Fruit fly (Drosophila melanogaster): ENCODE data around the gene Klp3A.
A peak's percentile ranks its signal among the peaks of the same experiment; 100 is the strongest.
"Not testable (repeated sequence)": the region's sequence is repeated elsewhere in the genome, so short reads cannot be mapped to it uniquely, and the experiment has no call there.

Klp3A gene

DNA sequence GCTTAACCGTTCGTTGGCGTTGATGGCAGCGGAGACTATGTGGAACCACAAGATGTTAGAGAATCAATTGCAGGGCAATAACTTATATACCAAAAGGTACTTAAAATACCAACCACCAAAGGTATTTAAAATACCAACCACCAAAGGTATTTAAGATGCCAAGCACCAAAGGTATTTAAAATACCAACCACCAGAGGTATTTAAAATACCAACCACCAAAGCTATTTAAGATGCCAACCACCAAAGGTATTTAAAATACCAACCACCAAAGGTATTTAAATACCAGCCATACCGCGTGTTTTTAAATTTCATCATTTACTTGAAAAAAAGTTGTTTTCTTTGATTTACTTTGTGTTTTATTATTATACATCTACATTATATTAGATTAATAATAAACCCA lies 13.6 kb upstream of the Klp3A start:
- TF ChIP-seq Myc (optimal IDR thresholded peaks at IDR 0.05) (no peak), usp (GFP tag; optimal IDR thresholded peaks at IDR 0.05) (no peak), tai (GFP tag; optimal IDR thresholded peaks at IDR 0.05) (no peak), psq (GFP tag; optimal IDR thresholded peaks at IDR 0.05) (no peak), jim (GFP tag; optimal IDR thresholded peaks at IDR 0.05) (no peak), dsf (GFP tag; optimal IDR thresholded peaks at IDR 0.05; ENCODE audit: borderline replicate concordance) (no peak), Hr83 (GFP tag; optimal IDR thresholded peaks at IDR 0.05; ENCODE audit: poor library complexity, severe bottlenecking) (no peak)

DNA sequence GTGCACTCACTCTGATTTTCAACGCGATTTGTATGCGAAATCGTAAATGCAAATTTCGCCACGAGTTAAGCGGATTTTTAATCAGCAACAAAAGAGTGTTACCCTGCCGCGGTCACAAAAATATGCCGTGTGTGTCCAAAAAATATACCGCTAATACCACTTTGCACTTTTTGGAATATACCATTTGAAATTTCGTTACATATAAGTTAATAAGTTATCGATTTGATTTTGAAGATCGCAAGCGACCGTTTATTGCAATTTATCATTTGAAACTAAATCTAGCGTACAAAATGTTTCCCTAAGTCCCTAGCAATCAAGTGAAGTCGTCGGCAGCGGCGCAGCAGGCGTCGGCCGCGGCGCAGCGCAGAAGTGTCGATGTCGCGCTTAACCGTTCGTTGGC lies 6.4 kb upstream of the Klp3A start, which contains the start of gene eIF3g1:
Gene eIF3g1 (minus strand): TSS at position 101 of the 400 bp plus-strand sequence.
- TF ChIP-seq jim, Hr78, fru (GFP tag; optimal IDR thresholded peaks at IDR 0.05): not testable (repeated sequence)

- TF ChIP-seq CG32264 (GFP tag; optimal IDR thresholded peaks at IDR 0.05) (no peak), psq (GFP tag; optimal IDR thresholded peaks at IDR 0.05) (peak; percentile 68), OdsH (GFP tag; optimal IDR thresholded peaks at IDR 0.05) (peak; percentile 86), fru (GFP tag; optimal IDR thresholded peaks at IDR 0.05) (peak; percentile 82), Hr83 (GFP tag; optimal IDR thresholded peaks at IDR 0.05; ENCODE audit: poor library complexity, severe bottlenecking) (peak; percentile 81), rgr (GFP tag; optimal IDR thresholded peaks at IDR 0.05) (peak; percentile 88), Rel (GFP tag; optimal IDR thresholded peaks at IDR 0.05) (no peak), Rel (tag; optimal IDR thresholded peaks at IDR 0.05) (peak; percentile 37), dsf (GFP tag; optimal IDR thresholded peaks at IDR 0.05; ENCODE audit: borderline replicate concordance) (no peak), HLH106 (tag; optimal IDR thresholded peaks at IDR 0.05) (peak; percentile 73), CG9705 (GFP tag; optimal IDR thresholded peaks at IDR 0.05) (peak; percentile 36), Vsx2 (GFP tag; optimal IDR thresholded peaks at IDR 0.05; ENCODE audit: partially characterized antibody) (no peak), GATAd (GFP tag; optimal IDR thresholded peaks at IDR 0.05) (peak; percentile 61), Mio (GFP tag; optimal IDR thresholded peaks at IDR 0.05) (peak; percentile 9), ey (GFP tag; optimal IDR thresholded peaks at IDR 0.05) (peak; percentile 86), h (GFP tag; optimal IDR thresholded peaks at IDR 0.05) (peak; percentile 89), sv (GFP tag; optimal IDR thresholded peaks at IDR 0.05) (peak; percentile 76), foxo (GFP tag; optimal IDR thresholded peaks at IDR 0.05) (peak; percentile 65 to 91), br (GFP tag; optimal IDR thresholded peaks at IDR 0.05) (peak; percentile 85), tai (GFP tag; optimal IDR thresholded peaks at IDR 0.05) (no peak), woc (GFP tag; optimal IDR thresholded peaks at IDR 0.05) (peak; percentile 88), brk (GFP tag; optimal IDR thresholded peaks at IDR 0.05) (no peak), Sp1 (GFP tag; optimal IDR thresholded peaks at IDR 0.05) (peak; percentile 68)
Measured at dm6 chrX:2608470-2609157, 4.8 kb upstream of the Klp3A start, which contains the start of gene Smyd3. TSS of gene Smyd3 (minus strand) at chrX:2608876.

- TF ChIP-seq fru (GFP tag; optimal IDR thresholded peaks at IDR 0.05) (peak; percentile 97), Hr78 (GFP tag; optimal IDR thresholded peaks at IDR 0.05) (no peak), dmrt93B (GFP tag; optimal IDR thresholded peaks at IDR 0.05) (peak; percentile 94), pan (optimal IDR thresholded peaks at IDR 0.05) (no peak), OdsH (GFP tag; optimal IDR thresholded peaks at IDR 0.05) (peak; percentile 94), sv (GFP tag; optimal IDR thresholded peaks at IDR 0.05) (peak; percentile 76), ey (GFP tag; optimal IDR thresholded peaks at IDR 0.05) (peak; percentile 97), jim (GFP tag; optimal IDR thresholded peaks at IDR 0.05) (peak; percentile 2), usp (GFP tag; optimal IDR thresholded peaks at IDR 0.05) (no peak), Hr83 (GFP tag; optimal IDR thresholded peaks at IDR 0.05; ENCODE audit: poor library complexity, severe bottlenecking) (peak; percentile 76), GATAd (GFP tag; optimal IDR thresholded peaks at IDR 0.05) (peak; percentile 33), woc (GFP tag; optimal IDR thresholded peaks at IDR 0.05) (peak; percentile 81), sage (GFP tag; optimal IDR thresholded peaks at IDR 0.05) (peak; percentile 92), brk (GFP tag; optimal IDR thresholded peaks at IDR 0.05) (no peak), psq (GFP tag; optimal IDR thresholded peaks at IDR 0.05) (peak; percentile 90), Abd-B (GFP tag; optimal IDR thresholded peaks at IDR 0.05) (no peak), CrebA (GFP tag; optimal IDR thresholded peaks at IDR 0.05; ENCODE audit: borderline replicate concordance) (no peak), h (GFP tag; optimal IDR thresholded peaks at IDR 0.05) (peak; percentile 97), Vsx2 (GFP tag; optimal IDR thresholded peaks at IDR 0.05; ENCODE audit: partially characterized antibody) (no peak), Myc (optimal IDR thresholded peaks at IDR 0.05) (no peak), lola (GFP tag; optimal IDR thresholded peaks at IDR 0.05) (no peak), Sp1 (GFP tag; optimal IDR thresholded peaks at IDR 0.05) (peak; percentile 92), br (GFP tag; optimal IDR thresholded peaks at IDR 0.05) (peak; percentile 96), Dfd (GFP tag; optimal IDR thresholded peaks at IDR 0.05) (no peak), CG32264 (GFP tag; optimal IDR thresholded peaks at IDR 0.05) (peak; percentile 87), HLH106 (tag; optimal IDR thresholded peaks at IDR 0.05) (peak; percentile 93), dsf (GFP tag; optimal IDR thresholded peaks at IDR 0.05; ENCODE audit: borderline replicate concordance) (peak; percentile 80), dl (GFP tag; optimal IDR thresholded peaks at IDR 0.05; ENCODE audit: insufficient read depth in 1 of 2, partially characterized antibody in 2 of 2) (no peak), CG9705 (GFP tag; optimal IDR thresholded peaks at IDR 0.05) (peak; percentile 62), Rel (GFP tag; optimal IDR thresholded peaks at IDR 0.05) (peak; percentile 71), Rel (tag; optimal IDR thresholded peaks at IDR 0.05) (peak; percentile 68), Mio (GFP tag; optimal IDR thresholded peaks at IDR 0.05) (peak; percentile 82), foxo (GFP tag; optimal IDR thresholded peaks at IDR 0.05) (peak; percentile 90 to 99), Dif (GFP tag; optimal IDR thresholded peaks at IDR 0.05; ENCODE audit: partially characterized antibody) (no peak), tai (GFP tag; optimal IDR thresholded peaks at IDR 0.05) (no peak), Jra (GFP tag; optimal IDR thresholded peaks at IDR 0.05) (peak; percentile 86), N (GFP tag; optimal IDR thresholded peaks at IDR 0.05) (no peak)
Measured at dm6 chrX:2593753-2594096, 10.1 kb downstream of the Klp3A start.
